Worm (Caenorhabditis elegans) whole organism, young adult: ENCODE measurements around the gene Y55F3AM.21.

ENCODE experiments used
- B0035.1 ChIP-seq: sonication (generic microtip); optimal IDR thresholded peaks from 2 replicates; lab custom pipeline; 2016; ENCODE audit warnings: missing genetic modification characterization, mild to moderate bottlenecking, missing compliant biosample characterization, missing genotype, missing genetic modification reagents
- B0336.3 ChIP-seq: fragments of 200-800 bp; sonication (Bioruptor generic); IDR thresholded peaks from 2 replicates; pipeline ENCODE4 v1.3.6; 2022; ENCODE audit warnings: missing genetic modification characterization, missing compliant biosample characterization
- F23B12.7 ChIP-seq: sonication (generic microtip); optimal IDR thresholded peaks from 2 replicates; lab custom pipeline; 2017; ENCODE audit warnings: missing genetic modification characterization, mild to moderate bottlenecking, missing compliant biosample characterization, antibody characterized with exemption, moderate library complexity; ENCODE audit not compliant: insufficient read depth
- K11D2.4 ChIP-seq: fragments of 200-800 bp; sonication (Bioruptor generic); IDR thresholded peaks from 2 replicates; pipeline ENCODE4 v1.3.6; 2022; ENCODE audit warnings: missing genetic modification reagents, missing genetic modification characterization, missing compliant biosample characterization
- T26A5.8 ChIP-seq: sonication (generic microtip); optimal IDR thresholded peaks from 2 replicates; lab custom pipeline; 2016; ENCODE audit warnings: missing genetic modification characterization, missing compliant biosample characterization
- Y53G8AR.9 ChIP-seq: fragments of 200-800 bp; sonication (Bioruptor generic); conservative IDR thresholded peaks from 2 replicates; pipeline ENCODE4 v1.3.6; 2022; ENCODE audit warnings: missing genetic modification reagents, missing genetic modification characterization, missing compliant biosample characterization
- atf-7 ChIP-seq: sonication (generic microtip); optimal IDR thresholded peaks from 2 replicates; lab custom pipeline; 2017; ENCODE audit warnings: mild to moderate bottlenecking, missing genetic modification characterization, missing compliant biosample characterization
- attf-3 ChIP-seq: fragments of 200-800 bp; sonication (Bioruptor generic); conservative IDR thresholded peaks from 2 replicates; pipeline ENCODE4 v1.3.6; 2022; ENCODE audit warnings: missing genetic modification reagents, missing genetic modification characterization, missing compliant biosample characterization
- attf-6 ChIP-seq: fragments of 200-800 bp; sonication (Bioruptor generic); IDR thresholded peaks from 2 replicates; pipeline ENCODE4 v1.3.6; 2022; ENCODE audit warnings: missing genetic modification reagents, missing genetic modification characterization, missing compliant biosample characterization
- bed-1 ChIP-seq: fragments of 200-800 bp; sonication (Bioruptor generic); IDR thresholded peaks from 2 replicates; pipeline ENCODE4 v1.3.6; 2022; ENCODE audit warnings: missing genetic modification reagents, missing genetic modification characterization, missing compliant biosample characterization
- ccch-3 ChIP-seq: fragments of 200-800 bp; sonication (Bioruptor generic); optimal IDR thresholded peaks from 2 replicates; lab custom pipeline; 2018; ENCODE audit warnings: mild to moderate bottlenecking, missing genetic modification characterization, missing compliant biosample characterization
- cebp-1 ChIP-seq, 2 experiments: fragments of 200-800 bp in 1 of 2; sonication (Bioruptor generic) in 1 of 2; sonication (generic microtip) in 1 of 2; IDR thresholded peaks in 1 of 2; optimal IDR thresholded peaks in 1 of 2; 2 replicates each; pipeline versions ENCODE4 v1.3.6 to Lab custom; 2017 to 2022; ENCODE audit warnings: missing compliant biosample characterization in 2 of 2, missing genetic modification characterization in 2 of 2, mild to moderate bottlenecking in 1 of 2, missing genetic modification reagents in 1 of 2, moderate library complexity in 1 of 2
- ceh-79 ChIP-seq: sonication (generic microtip); optimal IDR thresholded peaks from 2 replicates; lab custom pipeline; 2017; ENCODE audit warnings: mild to moderate bottlenecking, missing genetic modification characterization, missing compliant biosample characterization
- chd-7 ChIP-seq: sonication (generic microtip); optimal IDR thresholded peaks from 2 replicates; lab custom pipeline; 2016; ENCODE audit warnings: mild to moderate bottlenecking, missing genetic modification characterization, moderate library complexity, missing compliant biosample characterization
- dox-1 ChIP-seq: fragments of 200-800 bp; sonication (Bioruptor generic); IDR thresholded peaks from 2 replicates; pipeline ENCODE4 v1.3.6; 2022; ENCODE audit warnings: missing genetic modification reagents, missing genetic modification characterization, missing compliant biosample characterization
- dpl-1 ChIP-seq: fragments of 150-350 bp; optimal IDR thresholded peaks from 2 replicates; lab custom pipeline; 2014; ENCODE audit warnings: missing biosample characterization, missing genetic modification reagents, missing genetic modification characterization
- efl-1 ChIP-seq: fragments of 150-350 bp; optimal IDR thresholded peaks from 2 replicates; lab custom pipeline; 2014; ENCODE audit warnings: missing biosample characterization, missing genetic modification reagents, missing genetic modification characterization
- egrh-3 ChIP-seq: fragments of 200-800 bp; sonication (Bioruptor generic); IDR thresholded peaks from 2 replicates; pipeline ENCODE4 v1.3.6; 2022; ENCODE audit warnings: missing genetic modification reagents, missing genetic modification characterization, missing compliant biosample characterization
- ekl-4 ChIP-seq: fragments of 200-800 bp; sonication (Bioruptor generic); IDR thresholded peaks from 2 replicates; pipeline ENCODE4 v1.3.6; 2022; ENCODE audit warnings: missing genetic modification reagents, missing genetic modification characterization, missing compliant biosample characterization
- hmg-1.2 ChIP-seq: fragments of 200-800 bp; sonication (Bioruptor generic); IDR thresholded peaks from 2 replicates; pipeline ENCODE4 v1.3.6; 2022; ENCODE audit warnings: missing genetic modification reagents, missing genetic modification characterization, missing compliant biosample characterization
- hmg-20 ChIP-seq: fragments of 200-800 bp; sonication (Bioruptor generic); IDR thresholded peaks from 2 replicates; pipeline ENCODE4 v1.3.6; 2022; ENCODE audit warnings: missing genetic modification reagents, missing genetic modification characterization, missing compliant biosample characterization
- hrde-1 ChIP-seq: sonication (generic microtip); optimal IDR thresholded peaks from 2 replicates; lab custom pipeline; 2016; ENCODE audit warnings: missing genetic modification characterization, mild to moderate bottlenecking, missing compliant biosample characterization, moderate library complexity, missing genotype, missing genetic modification reagents, borderline replicate concordance
- let-526 ChIP-seq: fragments of 200-800 bp; sonication (Bioruptor generic); IDR thresholded peaks from 2 replicates; pipeline ENCODE4 v1.3.6; 2022; ENCODE audit warnings: missing genetic modification reagents, missing genetic modification characterization, missing compliant biosample characterization
- lin-35 ChIP-seq, 3 experiments: fragments of 150-350 bp in 2 of 3; sonication (generic microtip) in 1 of 3; optimal IDR thresholded peaks; 2 replicates each; lab custom pipeline; 2014 to 2018; ENCODE audit warnings: missing biosample characterization in 3 of 3, missing genetic modification characterization in 3 of 3, missing genetic modification reagents in 3 of 3
- lin-54 ChIP-seq: fragments of 200-800 bp; sonication (Bioruptor generic); optimal IDR thresholded peaks from 2 replicates; lab custom pipeline; 2018; ENCODE audit warnings: mild to moderate bottlenecking, missing genetic modification characterization, missing compliant biosample characterization
- lir-1 ChIP-seq: fragments of 200-800 bp; sonication (Bioruptor generic); conservative IDR thresholded peaks from 2 replicates; pipeline ENCODE4 v1.3.6; 2022; ENCODE audit warnings: missing genetic modification reagents, missing genetic modification characterization, missing compliant biosample characterization
- lsy-27 ChIP-seq: sonication (generic microtip); optimal IDR thresholded peaks from 2 replicates; lab custom pipeline; 2017; ENCODE audit warnings: missing genetic modification characterization, mild to moderate bottlenecking, missing compliant biosample characterization, antibody characterized with exemption, missing genotype, borderline replicate concordance; ENCODE audit not compliant: insufficient read depth
- madf-10 ChIP-seq: sonication (generic microtip); optimal IDR thresholded peaks from 2 replicates; lab custom pipeline; 2016; ENCODE audit warnings: mild to moderate bottlenecking, missing genetic modification characterization, missing compliant biosample characterization
- madf-8 ChIP-seq: fragments of 200-800 bp; sonication (Bioruptor generic); conservative IDR thresholded peaks from 2 replicates; pipeline ENCODE4 v1.3.6; 2022; ENCODE audit warnings: missing genetic modification reagents, missing genetic modification characterization, missing compliant biosample characterization
- mcd-1 ChIP-seq: fragments of 200-800 bp; sonication (Bioruptor generic); IDR thresholded peaks from 2 replicates; pipeline ENCODE4 v1.3.6; 2022; ENCODE audit warnings: missing genetic modification reagents, missing genetic modification characterization, missing compliant biosample characterization
- nfya-2 ChIP-seq: fragments of 200-800 bp; sonication (Bioruptor generic); IDR thresholded peaks from 2 replicates; pipeline ENCODE4 v1.3.6; 2022; ENCODE audit warnings: missing genetic modification reagents, missing genetic modification characterization, missing compliant biosample characterization
- nfyb-1 ChIP-seq: fragments of 200-800 bp; sonication (Bioruptor generic); IDR thresholded peaks from 2 replicates; pipeline ENCODE4 v1.3.6; 2022; ENCODE audit warnings: missing genetic modification reagents, missing genetic modification characterization, missing compliant biosample characterization
- nhr-120 ChIP-seq: fragments of 200-800 bp; sonication (Bioruptor generic); IDR thresholded peaks from 2 replicates; pipeline ENCODE4 v1.3.6; 2022; ENCODE audit warnings: missing genetic modification characterization, missing compliant biosample characterization
- nhr-80 ChIP-seq: sonication (generic microtip); optimal IDR thresholded peaks from 2 replicates; lab custom pipeline; 2016; ENCODE audit warnings: missing genetic modification characterization, missing compliant biosample characterization
- pbrm-1 ChIP-seq: fragments of 200-800 bp; sonication (Bioruptor generic); IDR thresholded peaks from 2 replicates; pipeline ENCODE4 v1.3.6; 2022; ENCODE audit warnings: missing genetic modification reagents, missing genetic modification characterization, missing compliant biosample characterization
- repo-1 ChIP-seq: sonication (generic microtip); optimal IDR thresholded peaks from 2 replicates; lab custom pipeline; 2017; ENCODE audit warnings: mild to moderate bottlenecking, missing genetic modification characterization, missing compliant biosample characterization
- snpc-3.4 ChIP-seq: sonication (generic microtip); optimal IDR thresholded peaks from 2 replicates; lab custom pipeline; 2017; ENCODE audit warnings: missing genetic modification characterization, mild to moderate bottlenecking, missing compliant biosample characterization, antibody characterized with exemption, moderate library complexity, missing genotype, missing genetic modification reagents
- snpc-4 ChIP-seq, 5 experiments: fragments of 150-350 bp in 1 of 5; sonication (generic microtip) in 4 of 5; optimal IDR thresholded peaks; 2 replicates each; lab custom pipeline; 2014 to 2018; ENCODE audit warnings: missing genetic modification characterization in 5 of 5, missing biosample characterization in 3 of 5, antibody characterized with exemption in 2 of 5, mild to moderate bottlenecking in 2 of 5, missing compliant biosample characterization in 2 of 5, missing genotype in 2 of 5, moderate library complexity in 2 of 5, missing genetic modification reagents in 1 of 5
- zfh-2 ChIP-seq: fragments of 200-800 bp; sonication (Bioruptor generic); conservative IDR thresholded peaks from 2 replicates; pipeline ENCODE4 v1.3.6; 2022; ENCODE audit warnings: missing genetic modification reagents, missing genetic modification characterization, missing compliant biosample characterization

The Y55F3AM.21 gene

DNA sequence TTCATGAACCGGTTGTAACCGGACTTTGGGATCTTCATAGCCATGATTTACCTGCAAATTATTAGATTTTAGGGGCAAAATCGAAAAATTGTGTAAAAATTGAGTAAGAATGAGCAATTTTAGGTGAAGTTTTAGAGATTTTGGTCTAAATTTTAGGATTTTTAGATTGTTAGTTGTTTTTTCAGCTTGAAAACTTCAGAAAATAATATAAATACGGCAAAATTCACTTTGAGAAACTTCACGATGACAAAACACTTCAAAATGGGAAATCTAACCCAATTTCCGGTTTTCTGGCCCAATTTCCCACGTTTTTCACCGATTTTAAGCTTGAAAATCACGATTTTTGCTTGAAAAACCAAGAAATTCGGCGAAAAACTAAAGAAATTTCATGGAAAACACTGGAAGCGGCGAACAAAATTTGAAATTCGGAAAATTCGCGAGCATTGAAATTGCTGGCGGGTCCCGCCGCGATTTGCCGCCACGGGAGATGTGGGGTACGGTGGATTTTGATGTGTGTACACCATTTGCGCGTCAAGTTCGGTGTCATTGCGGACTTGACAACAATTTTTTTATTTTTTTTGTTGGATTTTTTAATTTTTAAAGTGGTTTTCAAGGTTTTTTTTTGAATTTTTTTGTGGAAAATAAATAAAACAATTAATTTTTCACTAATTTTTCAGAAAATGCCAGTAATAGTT lies 42.5 kb upstream of the Y55F3AM.21 start, which contains the start of the genes cct-8 and Y55F3AR.2 (continued):
- TF ChIP-seq hrde-1 (tag; lab: Kevin White, UChicago) (peak; percentile 88), atf-7 (tag; lab: Kevin White, UChicago) (peak; percentile 96), repo-1 (tag; lab: Kevin White, UChicago) (peak; percentile 99), chd-7 (peak; percentile 95), hmg-20 (peak; percentile 96), ccch-3 (peak; percentile 1), nhr-120 (0 out of 2 replicates have a peak, but pooled peaks have one; percentile 66), attf-6 (GFP tag; lab: Robert Waterston, UW) (peak; percentile 91)

DNA sequence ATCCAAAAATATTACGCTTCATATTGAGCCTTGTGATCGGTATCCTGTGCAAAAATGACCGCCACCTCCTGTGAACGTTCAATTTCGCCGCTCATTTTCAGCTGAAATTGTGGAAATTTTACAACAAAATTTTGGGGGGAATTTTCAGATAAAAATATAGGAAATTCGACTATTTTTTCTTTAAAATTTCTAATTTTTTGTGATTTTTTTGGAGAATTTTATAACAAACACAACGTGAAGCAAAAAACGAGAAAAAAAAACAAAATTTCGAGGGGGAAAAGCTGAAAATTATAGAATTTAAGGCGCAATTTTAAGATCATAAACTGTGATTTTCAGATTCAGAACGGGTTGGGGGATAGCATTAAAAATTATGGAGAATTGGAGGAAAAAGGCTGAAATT lies 35.4 kb upstream of the Y55F3AM.21 start, which contains the start of gene csn-4:
Gene csn-4 (minus strand): TSS at position 101 of the 400 bp plus-strand sequence.
- TF ChIP-seq lsy-27 (tag; lab: Kevin White, UChicago): no peak
- TF ChIP-seq nfyb-1: 0 out of 2 replicates have a peak, but pooled peaks have one; percentile 10
- TF ChIP-seq cebp-1 (GFP tag; IDR thresholded peaks at IDR 0.05; lab: Robert Waterston, UW): no peak
- peak; percentile 15 for TF ChIP-seq cebp-1 (tag; optimal IDR thresholded peaks at IDR 0.05; lab: Kevin White, UChicago)

DNA sequence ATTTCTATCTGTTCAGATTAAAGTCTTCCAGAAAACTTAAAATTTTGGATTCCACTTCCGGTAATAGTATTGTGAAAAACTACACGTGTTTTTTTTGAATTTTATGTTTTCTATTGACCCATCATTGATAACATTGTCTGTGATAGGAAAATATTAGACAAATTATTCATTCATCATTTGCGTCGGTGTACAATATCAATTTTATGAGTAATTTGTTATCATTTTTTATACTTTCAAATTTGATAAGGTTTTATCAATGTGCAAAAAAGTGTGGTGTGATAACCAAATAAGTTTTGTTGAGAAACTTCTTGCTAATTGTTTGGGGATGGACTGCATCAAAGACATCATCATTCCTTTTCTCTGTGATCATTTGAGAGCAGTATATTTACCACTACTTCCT lies 24.0 kb upstream of the Y55F3AM.21 start:
- no peak for TF ChIP-seq bed-1
- peak; percentile 33 for TF ChIP-seq nhr-80 (tag; lab: Kevin White, UChicago)
- TF ChIP-seq snpc-3.4 (tag; lab: Kevin White, UChicago): no peak

DNA sequence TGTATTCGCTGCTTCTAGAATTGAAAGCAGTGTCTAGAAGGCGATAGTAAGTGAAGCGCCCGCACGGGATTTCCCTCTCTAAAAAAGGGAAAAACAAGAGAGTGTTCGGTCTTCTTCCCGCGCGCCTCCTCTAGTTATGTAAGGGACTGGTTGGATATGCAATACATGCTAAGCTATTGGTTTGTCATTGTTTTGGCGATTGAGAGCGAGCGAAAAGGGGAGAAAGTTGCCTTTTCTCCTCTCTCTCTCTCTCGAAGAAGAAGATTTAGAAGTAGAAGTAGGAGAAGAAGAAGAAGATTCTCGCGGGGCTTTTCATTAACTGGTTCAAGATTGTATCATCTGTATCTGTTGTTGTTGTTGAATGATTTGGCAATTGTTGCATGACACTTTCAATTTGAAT lies 22.6 kb upstream of the Y55F3AM.21 start:
- no peak for TF ChIP-seq snpc-4 (GFP tag; optimal IDR thresholded peaks at IDR 0.05; lab: Kevin White, UChicago)
- TF ChIP-seq snpc-4 (tag; optimal IDR thresholded peaks at IDR 0.05; lab: Kevin White, UChicago): no peak
- TF ChIP-seq T26A5.8 (tag; lab: Kevin White, UChicago): no peak
- TF ChIP-seq B0035.1 (tag; lab: Kevin White, UChicago): no peak
- no peak for TF ChIP-seq dpl-1
- TF ChIP-seq ceh-79 (tag; lab: Kevin White, UChicago): no peak
- no peak for TF ChIP-seq B0336.3
- no peak for TF ChIP-seq pbrm-1 (GFP tag; lab: Robert Waterston, UW)
- TF ChIP-seq let-526 (GFP tag; lab: Robert Waterston, UW): no peak
- no peak for TF ChIP-seq madf-8 (GFP tag; lab: Robert Waterston, UW)

DNA sequence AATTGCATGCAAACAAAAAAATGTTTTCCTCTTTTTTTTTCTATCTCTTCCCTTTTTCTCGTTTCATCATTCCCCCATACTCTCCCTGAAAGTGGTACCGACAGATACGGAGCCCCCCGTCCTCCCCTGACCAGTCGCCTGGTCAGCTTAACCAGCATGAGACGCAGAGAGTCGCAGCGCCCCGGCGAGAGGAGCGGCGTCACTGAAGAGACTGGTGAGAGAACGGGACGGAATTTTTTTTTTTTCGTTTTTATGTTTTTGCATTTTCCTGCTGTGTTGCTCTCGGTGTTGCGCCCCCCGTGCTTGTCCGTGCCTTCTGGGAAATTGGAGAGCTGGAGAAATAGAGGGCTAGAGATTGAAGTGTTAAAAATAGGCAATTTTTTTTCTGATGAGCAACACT lies 18.9 kb upstream of the Y55F3AM.21 start:
- TF ChIP-seq cebp-1 (GFP tag; IDR thresholded peaks at IDR 0.05; lab: Robert Waterston, UW): no peak
- TF ChIP-seq cebp-1 (tag; optimal IDR thresholded peaks at IDR 0.05; lab: Kevin White, UChicago): peak; percentile 72
- TF ChIP-seq pbrm-1 (GFP tag; lab: Robert Waterston, UW): peak; percentile 80; the same call in 1 of the 2 replicates
- TF ChIP-seq K11D2.4: peak; percentile 83
- TF ChIP-seq madf-10: peak; percentile 1
- TF ChIP-seq mcd-1 (GFP tag; lab: Robert Waterston, UW): peak; percentile 66
- peak; percentile 58 for TF ChIP-seq dox-1 (GFP tag; lab: Robert Waterston, UW)
- no peak for TF ChIP-seq ekl-4 (GFP tag; lab: Robert Waterston, UW)
- TF ChIP-seq hmg-1.2 (GFP tag; lab: Robert Waterston, UW): peak; percentile 84
- TF ChIP-seq nfya-2 (GFP tag; lab: Robert Waterston, UW): no peak
- TF ChIP-seq efl-1 (GFP tag; lab: Kevin White, UChicago): no peak
- TF ChIP-seq lin-35 (GFP tag; optimal IDR thresholded peaks at IDR 0.05; lab: Kevin White, UChicago): peak in 1 of 3 experiments; percentile 54
- peak; percentile 9 for TF ChIP-seq lin-54 (GFP tag; lab: Kevin White, UChicago)
- TF ChIP-seq zfh-2 (GFP tag; lab: Robert Waterston, UW): peak; percentile 99
- 0 out of 2 replicates have a peak, but pooled peaks have one; percentile 42 for TF ChIP-seq attf-3 (GFP tag; lab: Robert Waterston, UW)
- TF ChIP-seq B0035.1 (tag; lab: Kevin White, UChicago): no peak
- TF ChIP-seq lir-1 (GFP tag; lab: Robert Waterston, UW): no peak
- no peak for TF ChIP-seq Y53G8AR.9 (GFP tag; lab: Robert Waterston, UW)
- peak; percentile 88 for TF ChIP-seq nhr-80 (tag; lab: Kevin White, UChicago)
- peak; percentile 82 for TF ChIP-seq egrh-3 (GFP tag; lab: Robert Waterston, UW)
- peak; percentile 40 for TF ChIP-seq F23B12.7 (tag; lab: Kevin White, UChicago)
